Worm (Caenorhabditis elegans) whole organism, young adult: Measurements from ENCODE around the gene F54E7.9.

Source experiments
- B0019.2 ChIP-seq: fragments of 200-800 bp; sonication (Bioruptor generic); conservative IDR thresholded peaks from 2 replicates; pipeline ENCODE4 v1.3.6; 2022; ENCODE audit warnings: missing genetic modification reagents, missing genetic modification characterization, missing compliant biosample characterization
- B0261.1 ChIP-seq: sonication (generic microtip); optimal IDR thresholded peaks from 2 replicates; lab custom pipeline; 2016; ENCODE audit warnings: mild to moderate bottlenecking, missing genetic modification characterization, moderate library complexity, missing compliant biosample characterization
- C17E4.6 ChIP-seq: fragments of 200-800 bp; sonication (Bioruptor generic); IDR thresholded peaks from 2 replicates; pipeline ENCODE4 v1.3.6; 2022; ENCODE audit warnings: missing genetic modification reagents, missing genetic modification characterization, missing compliant biosample characterization
- F52B5.7 ChIP-seq: sonication (generic microtip); optimal IDR thresholded peaks from 2 replicates; lab custom pipeline; 2016; ENCODE audit warnings: mild to moderate bottlenecking, missing genetic modification characterization, missing compliant biosample characterization
- F57A8.1 ChIP-seq: fragments of 200-800 bp; sonication (Bioruptor generic); optimal IDR thresholded peaks from 2 replicates; lab custom pipeline; 2018; ENCODE audit warnings: mild to moderate bottlenecking, missing genetic modification characterization, moderate library complexity, missing compliant biosample characterization
- F57C9.4 ChIP-seq: sonication (generic microtip); optimal IDR thresholded peaks from 2 replicates; lab custom pipeline; 2017; ENCODE audit warnings: mild to moderate bottlenecking, missing genetic modification characterization, missing compliant biosample characterization
- T07F8.4 ChIP-seq: sonication (generic microtip); optimal IDR thresholded peaks from 2 replicates; lab custom pipeline; 2016; ENCODE audit warnings: mild to moderate bottlenecking, missing genetic modification characterization, moderate library complexity, missing compliant biosample characterization
- T26A5.8 ChIP-seq: sonication (generic microtip); optimal IDR thresholded peaks from 2 replicates; lab custom pipeline; 2016; ENCODE audit warnings: missing genetic modification characterization, missing compliant biosample characterization
- Y95B8A.8 ChIP-seq: fragments of 200-800 bp; sonication (Bioruptor generic); IDR thresholded peaks from 2 replicates; pipeline ENCODE4 v1.3.6; 2022; ENCODE audit warnings: missing genetic modification reagents, missing genetic modification characterization, missing compliant biosample characterization
- ama-1 ChIP-seq, 3 experiments: fragments of 150-350 bp in 1 of 3; sonication (generic microtip) in 2 of 3; optimal IDR thresholded peaks; 2 replicates each; lab custom pipeline; 2014 to 2018; ENCODE audit warnings: missing biosample characterization in 2 of 3, missing genetic modification characterization in 2 of 3, missing genetic modification reagents in 2 of 3
- aptf-2 ChIP-seq: fragments of 200-800 bp; sonication (Bioruptor generic); conservative IDR thresholded peaks from 2 replicates; pipeline ENCODE4 v1.3.6; 2022; ENCODE audit warnings: missing genetic modification reagents, missing genetic modification characterization, missing compliant biosample characterization
- aptf-3 ChIP-seq: fragments of 200-800 bp; sonication (Bioruptor generic); IDR thresholded peaks from 2 replicates; pipeline ENCODE4 v1.3.6; 2022; ENCODE audit warnings: missing genetic modification characterization, missing compliant biosample characterization
- ceh-79 ChIP-seq: sonication (generic microtip); optimal IDR thresholded peaks from 2 replicates; lab custom pipeline; 2017; ENCODE audit warnings: mild to moderate bottlenecking, missing genetic modification characterization, missing compliant biosample characterization
- dpff-1 ChIP-seq: sonication (generic microtip); optimal IDR thresholded peaks from 2 replicates; lab custom pipeline; 2017; ENCODE audit warnings: mild to moderate bottlenecking, missing genetic modification characterization, missing compliant biosample characterization
- efl-1 ChIP-seq: fragments of 150-350 bp; optimal IDR thresholded peaks from 2 replicates; lab custom pipeline; 2014; ENCODE audit warnings: missing biosample characterization, missing genetic modification reagents, missing genetic modification characterization
- egl-18 ChIP-seq: fragments of 200-800 bp; sonication (Bioruptor generic); IDR thresholded peaks from 2 replicates; pipeline ENCODE4 v1.3.6; 2022; ENCODE audit warnings: missing genetic modification reagents, missing genetic modification characterization, missing compliant biosample characterization
- ekl-4 ChIP-seq: fragments of 200-800 bp; sonication (Bioruptor generic); IDR thresholded peaks from 2 replicates; pipeline ENCODE4 v1.3.6; 2022; ENCODE audit warnings: missing genetic modification reagents, missing genetic modification characterization, missing compliant biosample characterization
- gei-17 ChIP-seq: fragments of 200-800 bp; sonication (Bioruptor generic); optimal IDR thresholded peaks from 2 replicates; lab custom pipeline; 2018; ENCODE audit warnings: mild to moderate bottlenecking, missing genetic modification characterization, missing compliant biosample characterization
- hmg-20 ChIP-seq: fragments of 200-800 bp; sonication (Bioruptor generic); IDR thresholded peaks from 2 replicates; pipeline ENCODE4 v1.3.6; 2022; ENCODE audit warnings: missing genetic modification reagents, missing genetic modification characterization, missing compliant biosample characterization
- lag-1 ChIP-seq: fragments of 200-800 bp; sonication (Bioruptor generic); IDR thresholded peaks from 2 replicates; pipeline ENCODE4 v1.3.6; 2022; ENCODE audit warnings: missing genetic modification reagents, missing genetic modification characterization, missing compliant biosample characterization
- lsl-1 ChIP-seq: fragments of 200-800 bp; sonication (Bioruptor generic); optimal IDR thresholded peaks from 2 replicates; lab custom pipeline; 2018; ENCODE audit warnings: mild to moderate bottlenecking, missing genetic modification characterization, moderate library complexity, missing compliant biosample characterization
- lsy-27 ChIP-seq: sonication (generic microtip); optimal IDR thresholded peaks from 2 replicates; lab custom pipeline; 2017; ENCODE audit warnings: missing genetic modification characterization, mild to moderate bottlenecking, missing compliant biosample characterization, antibody characterized with exemption, missing genotype, borderline replicate concordance; ENCODE audit not compliant: insufficient read depth
- madf-10 ChIP-seq: sonication (generic microtip); optimal IDR thresholded peaks from 2 replicates; lab custom pipeline; 2016; ENCODE audit warnings: mild to moderate bottlenecking, missing genetic modification characterization, missing compliant biosample characterization
- madf-3 ChIP-seq: fragments of 200-800 bp; sonication (Bioruptor generic); IDR thresholded peaks from 2 replicates; pipeline ENCODE4 v1.3.6; 2022; ENCODE audit warnings: missing genetic modification reagents, missing genetic modification characterization, missing compliant biosample characterization
- mes-4 ChIP-seq: sonication (generic microtip); optimal IDR thresholded peaks from 2 replicates; lab custom pipeline; 2016; ENCODE audit warnings: missing genotype, missing genetic modification characterization, missing compliant biosample characterization
- nfya-2 ChIP-seq: fragments of 200-800 bp; sonication (Bioruptor generic); IDR thresholded peaks from 2 replicates; pipeline ENCODE4 v1.3.6; 2022; ENCODE audit warnings: missing genetic modification reagents, missing genetic modification characterization, missing compliant biosample characterization
- nfyb-1 ChIP-seq: fragments of 200-800 bp; sonication (Bioruptor generic); IDR thresholded peaks from 2 replicates; pipeline ENCODE4 v1.3.6; 2022; ENCODE audit warnings: missing genetic modification reagents, missing genetic modification characterization, missing compliant biosample characterization
- nhr-179 ChIP-seq: sonication (generic microtip); optimal IDR thresholded peaks from 2 replicates; lab custom pipeline; 2016; ENCODE audit warnings: mild to moderate bottlenecking, missing genetic modification characterization, missing compliant biosample characterization
- repo-1 ChIP-seq: sonication (generic microtip); optimal IDR thresholded peaks from 2 replicates; lab custom pipeline; 2017; ENCODE audit warnings: mild to moderate bottlenecking, missing genetic modification characterization, missing compliant biosample characterization
- somi-1 ChIP-seq: fragments of 200-800 bp; sonication (Bioruptor generic); optimal IDR thresholded peaks from 2 replicates; lab custom pipeline; 2018; ENCODE audit warnings: mild to moderate bottlenecking, missing genetic modification characterization, missing compliant biosample characterization
- tbp1 ChIP-seq: fragments of 200-800 bp; sonication (Bioruptor generic); optimal IDR thresholded peaks from 2 replicates; lab custom pipeline; 2018; ENCODE audit warnings: mild to moderate bottlenecking, missing genetic modification characterization, missing compliant biosample characterization
- zfh-2 ChIP-seq: fragments of 200-800 bp; sonication (Bioruptor generic); conservative IDR thresholded peaks from 2 replicates; pipeline ENCODE4 v1.3.6; 2022; ENCODE audit warnings: missing genetic modification reagents, missing genetic modification characterization, missing compliant biosample characterization
- ztf-22 ChIP-seq: fragments of 200-800 bp; sonication (Bioruptor generic); optimal IDR thresholded peaks from 2 replicates; lab custom pipeline; 2018; ENCODE audit warnings: mild to moderate bottlenecking, missing genetic modification characterization, moderate library complexity, missing compliant biosample characterization
- ztf-26 ChIP-seq: sonication (generic microtip); optimal IDR thresholded peaks from 2 replicates; lab custom pipeline; 2017; ENCODE audit warnings: missing genetic modification characterization, missing compliant biosample characterization
- ztf-28 ChIP-seq: fragments of 200-800 bp; sonication (Bioruptor generic); IDR thresholded peaks from 2 replicates; pipeline ENCODE4 v1.3.6; 2022; ENCODE audit warnings: missing genetic modification reagents, missing genetic modification characterization, missing compliant biosample characterization
- ztf-3 ChIP-seq: fragments of 200-800 bp; sonication (Bioruptor generic); optimal IDR thresholded peaks from 2 replicates; lab custom pipeline; 2018; ENCODE audit warnings: mild to moderate bottlenecking, missing genetic modification characterization, missing compliant biosample characterization
- ztf-6 ChIP-seq: fragments of 200-800 bp; sonication (Bioruptor generic); IDR thresholded peaks from 2 replicates; pipeline ENCODE4 v1.3.6; 2022; ENCODE audit warnings: missing genetic modification reagents, missing genetic modification characterization, missing compliant biosample characterization

The F54E7.9 gene

ce11 chrIII:5710676-5711075 lies 33.0 kb upstream of the F54E7.9 start (continued):
- no peak for TF ChIP-seq B0019.2 (GFP tag; lab: Robert Waterston, UW)
- no peak for TF ChIP-seq B0261.1 (tag; lab: Kevin White, UChicago)
- TF ChIP-seq gei-17 (GFP tag; lab: Kevin White, UChicago): no peak
- no peak for TF ChIP-seq ceh-79
- TF ChIP-seq ztf-6: no peak
- no peak for TF ChIP-seq lag-1
- TF ChIP-seq F57A8.1 (GFP tag; lab: Kevin White, UChicago): no peak
- TF ChIP-seq Y95B8A.8 (GFP tag; lab: Robert Waterston, UW): no peak
- TF ChIP-seq aptf-2 (GFP tag; lab: Robert Waterston, UW): no peak
- no peak for TF ChIP-seq zfh-2 (GFP tag; lab: Robert Waterston, UW)
- TF ChIP-seq aptf-3 (GFP tag; lab: Robert Waterston, UW): no peak
- no peak for TF ChIP-seq ztf-3 (GFP tag; lab: Kevin White, UChicago)

DNA sequence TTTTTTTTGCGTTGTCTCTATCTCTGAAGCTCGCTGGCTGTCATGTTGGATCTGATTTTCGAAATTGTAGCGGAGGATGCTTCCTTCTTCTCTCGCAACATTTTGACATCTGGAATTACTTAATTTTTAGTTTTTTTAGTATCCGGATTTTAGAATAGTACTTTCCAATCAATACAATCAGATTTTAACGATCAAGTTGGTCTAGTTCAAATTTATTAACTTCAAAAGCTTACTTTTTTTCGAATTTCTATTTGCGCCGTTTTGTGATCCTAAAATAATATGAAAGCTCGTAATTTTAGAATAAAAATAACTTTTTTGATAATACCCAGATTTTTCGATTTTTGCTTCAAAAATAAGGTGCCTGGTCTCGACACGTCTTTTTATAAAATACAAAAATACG lies 32.4 kb upstream of the F54E7.9 start, which contains the start of gene B0336.12:
Gene B0336.12 (minus strand): TSS at position 101 of the 400 bp plus-strand sequence.
- TF ChIP-seq ceh-79: no peak

ce11 chrIII:5709224-5709623 lies 31.5 kb upstream of the F54E7.9 start, which contains the start of gene hpo-28:
hpo-28 (minus strand) TSS chrIII:5709324.
- TF ChIP-seq ama-1 (optimal IDR thresholded peaks at IDR 0.05; lab: Kevin White, UChicago) (no peak), ama-1 (GFP tag; optimal IDR thresholded peaks at IDR 0.05; lab: Kevin White, UChicago) (no peak), T07F8.4 (no peak), C17E4.6 (no peak), aptf-3 (GFP tag; lab: Robert Waterston, UW) (no peak), egl-18 (no peak), madf-3 (GFP tag; lab: Robert Waterston, UW) (no peak)
- TF ChIP-seq, all 124 proteins: peak for 0

- TF ChIP-seq dpff-1 (tag; lab: Kevin White, UChicago) (no peak), repo-1 (tag; lab: Kevin White, UChicago) (no peak), F57A8.1 (GFP tag; lab: Kevin White, UChicago) (no peak), ztf-26 (tag; lab: Kevin White, UChicago) (no peak), T26A5.8 (no peak), zfh-2 (GFP tag; lab: Robert Waterston, UW) (no peak), tbp1 (GFP tag; lab: Kevin White, UChicago) (no peak), F52B5.7 (tag; lab: Kevin White, UChicago) (no peak), ztf-22 (GFP tag; lab: Kevin White, UChicago) (no peak), ztf-28 (no peak), nhr-179 (no peak), F57C9.4 (tag; lab: Kevin White, UChicago) (no peak), nfyb-1 (no peak), ekl-4 (no peak)
Measured at ce11 chrIII:5708024-5708423, 30.3 kb upstream of the F54E7.9 start.

ce11 chrIII:5707546-5707945 lies 29.9 kb upstream of the F54E7.9 start:
- TF ChIP-seq ztf-3 (GFP tag; lab: Kevin White, UChicago): no peak
- no peak for TF ChIP-seq nfya-2 (GFP tag; lab: Robert Waterston, UW)
- no peak for TF ChIP-seq madf-10 (tag; lab: Kevin White, UChicago)
- no peak for TF ChIP-seq somi-1 (GFP tag; lab: Kevin White, UChicago)
- no peak for TF ChIP-seq efl-1
- no peak for TF ChIP-seq mes-4 (tag; lab: Kevin White, UChicago)
- no peak for TF ChIP-seq lsy-27 (tag; lab: Kevin White, UChicago)
- TF ChIP-seq lsl-1 (GFP tag; lab: Kevin White, UChicago): no peak
- no peak for TF ChIP-seq hmg-20
- no peak for TF ChIP-seq nhr-179
- TF ChIP-seq, all 124 proteins: peak for 0
